Fruit fly (Drosophila melanogaster): Measurements from ENCODE around the gene fzr.

- TF ChIP-seq pan (optimal IDR thresholded peaks at IDR 0.05), result no peak
- no peak for TF ChIP-seq psq (optimal IDR thresholded peaks at IDR 0.05)
- TF ChIP-seq Dll (optimal IDR thresholded peaks at IDR 0.05), result no peak
These were observed 35.5 kb downstream of the fzr start, which contains the start of gene CG3081 for dm6 chrX:4643887-4644286.
